Fruit fly (Drosophila melanogaster): ENCODE measurements around the gene bur.

The bur gene

dm6 chr2L:21156156-21157040 lies 23.1 kb downstream of the bur start, which contains the start of the genes Mpp6 and E2f2 (continued):
- TF ChIP-seq sna (GFP tag; IDR thresholded peaks at IDR 0.05; ENCODE audit: partially characterized antibody) (peak; percentile 63), CG30431 (GFP tag; optimal IDR thresholded peaks at IDR 0.05) (no peak), ERR (GFP tag; optimal IDR thresholded peaks at IDR 0.05) (no peak), Dip3 (GFP tag; optimal IDR thresholded peaks at IDR 0.05) (peak; percentile 29), CG10147 (GFP tag; optimal IDR thresholded peaks at IDR 0.05) (no peak), CG8290 (GFP tag; optimal IDR thresholded peaks at IDR 0.05) (peak; percentile 18), CG8290 (tag; optimal IDR thresholded peaks at IDR 0.05) (peak in 1 of 2 experiments; percentile 69), wdn (GFP tag; IDR thresholded peaks at IDR 0.05) (no peak), wek (GFP tag; optimal IDR thresholded peaks at IDR 0.05) (no peak), sqz (GFP tag; optimal IDR thresholded peaks at IDR 0.05) (peak; percentile 54), peb (GFP tag; IDR thresholded peaks at IDR 0.05) (no peak), scrt (GFP tag; optimal IDR thresholded peaks at IDR 0.05) (no peak), bsh (GFP tag; optimal IDR thresholded peaks at IDR 0.05) (no peak), CG8388 (GFP tag; optimal IDR thresholded peaks at IDR 0.05) (no peak), Meics (GFP tag; optimal IDR thresholded peaks at IDR 0.05) (peak; percentile 11), CG7987 (GFP tag; optimal IDR thresholded peaks at IDR 0.05) (peak; percentile 28), HLH54F (GFP tag; optimal IDR thresholded peaks at IDR 0.05) (peak; percentile 25), bcd (GFP tag; optimal IDR thresholded peaks at IDR 0.05) (peak; percentile 28), CG12942 (GFP tag; optimal IDR thresholded peaks at IDR 0.05) (peak; percentile 6), Dref (GFP tag; IDR thresholded peaks at IDR 0.05) (peak; percentile 87), lola (GFP tag; optimal IDR thresholded peaks at IDR 0.05) (no peak), CG8359 (GFP tag; optimal IDR thresholded peaks at IDR 0.05; ENCODE audit: borderline replicate concordance) (no peak), CG14014 (GFP tag; IDR thresholded peaks at IDR 0.05) (0 out of 2 replicates have a peak, but pooled peaks have one; percentile 9), ro (GFP tag; IDR thresholded peaks at IDR 0.05) (no peak), CG4404 (GFP tag; IDR thresholded peaks at IDR 0.05) (no peak; the same call in 1 of the 2 replicates), CG11696 (GFP tag; IDR thresholded peaks at IDR 0.05) (no peak), mirr (GFP tag; optimal IDR thresholded peaks at IDR 0.05) (no peak), D19B (GFP tag; optimal IDR thresholded peaks at IDR 0.05) (no peak), Scr (GFP tag; IDR thresholded peaks at IDR 0.05; ENCODE audit: partially characterized antibody) (peak; percentile 82), CG3995 (GFP tag; optimal IDR thresholded peaks at IDR 0.05) (no peak), CG11085 (GFP tag; IDR thresholded peaks at IDR 0.05) (peak; percentile 84), CG8281 (tag; optimal IDR thresholded peaks at IDR 0.05) (no peak), mld (GFP tag; IDR thresholded peaks at IDR 0.05; ENCODE audit: partially characterized antibody) (peak; percentile 84), Nf-YC (tag; optimal IDR thresholded peaks at IDR 0.05) (no peak), sisA (GFP tag; IDR thresholded peaks at IDR 0.05) (peak; percentile 38), otp (GFP tag; IDR thresholded peaks at IDR 0.05) (no peak), slp2 (GFP tag; optimal IDR thresholded peaks at IDR 0.05) (peak; percentile 0), cg (GFP tag; optimal IDR thresholded peaks at IDR 0.05) (no peak), CG7556 (GFP tag; optimal IDR thresholded peaks at IDR 0.05) (peak; percentile 33), CG6854 (GFP tag; optimal IDR thresholded peaks at IDR 0.05) (no peak), ac (GFP tag; optimal IDR thresholded peaks at IDR 0.05) (no peak), odd (GFP tag; optimal IDR thresholded peaks at IDR 0.05) (no peak), wor (GFP tag; IDR thresholded peaks at IDR 0.05) (no peak), Fer2 (tag; optimal IDR thresholded peaks at IDR 0.05) (no peak), Dek (tag; optimal IDR thresholded peaks at IDR 0.05) (no peak), NK7.1 (GFP tag; optimal IDR thresholded peaks at IDR 0.05) (no peak), pan (optimal IDR thresholded peaks at IDR 0.05) (no peak), pan (GFP tag; optimal IDR thresholded peaks at IDR 0.05 in 1 of 2, IDR thresholded peaks at IDR 0.05 in 1 of 2) (peak in 1 of 2 experiments; percentile 48), Ets97D (GFP tag; optimal IDR thresholded peaks at IDR 0.05) (peak; percentile 58)

Data from whole organism, embryonic.